Worm (Caenorhabditis elegans): Measurements from ENCODE around the gene str-220.

DNA sequence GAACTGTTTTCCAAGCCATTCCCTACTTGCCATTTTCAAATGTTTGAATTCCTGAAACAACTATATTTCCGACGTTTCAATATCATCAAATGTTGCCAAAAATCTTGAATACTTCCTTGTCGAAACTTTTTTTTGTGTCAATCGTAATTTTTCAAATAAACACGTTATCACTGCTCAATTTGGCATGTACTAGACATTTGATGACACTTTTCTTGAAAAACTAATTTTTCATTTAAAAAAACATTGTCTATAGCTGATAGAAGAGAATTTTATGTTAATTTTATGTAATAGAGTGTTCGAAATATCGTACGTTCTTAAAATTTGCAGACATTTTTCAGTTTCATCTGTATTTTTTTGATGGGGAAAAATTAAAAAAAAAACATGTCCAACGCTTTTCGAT is 11.7 kb upstream of the str-220 start:
- TF ChIP-seq elt-3 (tag; optimal IDR thresholded peaks at IDR 0.05) = no peak
- no peak for TF ChIP-seq pha-4 (tag; optimal IDR thresholded peaks at IDR 0.05)
- no peak for TF ChIP-seq elt-1 (tag; optimal IDR thresholded peaks at IDR 0.05; ENCODE audit: borderline replicate concordance, insufficient read depth)
- TF ChIP-seq unc-62 (GFP tag; optimal IDR thresholded peaks at IDR 0.05) = no peak
- no peak for TF ChIP-seq nhr-28 (tag; optimal IDR thresholded peaks at IDR 0.05)
